Worm (Caenorhabditis elegans) whole organism, early embryonic: Measurements from ENCODE around the gene ttr-15.

ENCODE experiments used
- B0310.2 ChIP-seq: sonication (generic microtip); optimal IDR thresholded peaks from 2 replicates; lab custom pipeline; 2016; ENCODE audit warnings: mild to moderate bottlenecking, missing genetic modification characterization, missing compliant biosample characterization
- F13C5.2 ChIP-seq: sonication (generic microtip); optimal IDR thresholded peaks from 2 replicates; lab custom pipeline; 2017; ENCODE audit warnings: mild to moderate bottlenecking, missing genetic modification characterization, inconsistent platforms, missing compliant biosample characterization
- aly-1 ChIP-seq: sonication (generic microtip); optimal IDR thresholded peaks from 2 replicates; lab custom pipeline; 2016; ENCODE audit warnings: missing genetic modification characterization, missing compliant biosample characterization
- ama-1 ChIP-seq: fragments of 150-350 bp; optimal IDR thresholded peaks from 2 replicates; lab custom pipeline; 2014
- ceh-13 ChIP-seq: fragments of 200-800 bp; sonication (Bioruptor generic); optimal IDR thresholded peaks from 2 replicates; lab custom pipeline; 2018; ENCODE audit warnings: mild to moderate bottlenecking, missing genetic modification characterization, missing compliant biosample characterization
- ceh-36 ChIP-seq: sonication (generic microtip); optimal IDR thresholded peaks from 2 replicates; lab custom pipeline; 2016; ENCODE audit warnings: missing genetic modification characterization, inconsistent platforms, missing compliant biosample characterization
- ets-7 ChIP-seq: sonication (generic microtip); optimal IDR thresholded peaks from 2 replicates; lab custom pipeline; 2016; ENCODE audit warnings: missing genotype, missing genetic modification characterization, missing compliant biosample characterization
- flt-1 ChIP-seq: fragments of 200-800 bp; sonication (Bioruptor generic); IDR thresholded peaks from 2 replicates; pipeline ENCODE4 v1.3.6; 2022; ENCODE audit warnings: missing genetic modification characterization, missing compliant biosample characterization
- hmbx-1 ChIP-seq: sonication (generic microtip); optimal IDR thresholded peaks from 2 replicates; lab custom pipeline; 2016; ENCODE audit warnings: mild to moderate bottlenecking, missing genetic modification characterization, missing compliant biosample characterization
- hmg-4 ChIP-seq: fragments of 200-800 bp; sonication (Bioruptor generic); optimal IDR thresholded peaks from 2 replicates; lab custom pipeline; 2018; ENCODE audit warnings: mild to moderate bottlenecking, missing genetic modification characterization, missing compliant biosample characterization
- hnd-1 ChIP-seq: sonication (generic microtip); optimal IDR thresholded peaks from 2 replicates; lab custom pipeline; 2016; ENCODE audit warnings: missing genetic modification characterization, missing compliant biosample characterization
- pes-1 ChIP-seq: fragments of 200-800 bp; sonication (Bioruptor generic); IDR thresholded peaks from 2 replicates; pipeline ENCODE4 v1.3.6; 2022; ENCODE audit warnings: missing genetic modification reagents, missing genetic modification characterization, missing compliant biosample characterization
- scrt-1 ChIP-seq: fragments of 200-800 bp; sonication (Bioruptor generic); IDR thresholded peaks from 2 replicates; pipeline ENCODE4 v1.3.6; 2022; ENCODE audit warnings: missing genetic modification characterization, missing compliant biosample characterization
- sea-1 ChIP-seq: fragments of 200-800 bp; sonication (Bioruptor generic); conservative IDR thresholded peaks from 2 replicates; pipeline ENCODE4 v1.3.6; 2022; ENCODE audit warnings: missing genetic modification characterization, missing compliant biosample characterization
- tbx-11 ChIP-seq: fragments of 200-800 bp; sonication (Bioruptor generic); IDR thresholded peaks from 2 replicates; pipeline ENCODE4 v1.3.6; 2022; ENCODE audit warnings: missing genetic modification characterization, missing compliant biosample characterization
- tbx-37 ChIP-seq: fragments of 200-800 bp; sonication (Bioruptor generic); conservative IDR thresholded peaks from 2 replicates; pipeline ENCODE4 v1.3.6; 2022; ENCODE audit warnings: missing genetic modification reagents, missing genetic modification characterization, missing compliant biosample characterization
- tra-4 ChIP-seq: sonication (generic microtip); optimal IDR thresholded peaks from 2 replicates; lab custom pipeline; 2017; ENCODE audit warnings: missing genetic modification characterization, missing compliant biosample characterization

Gene ttr-15

DNA sequence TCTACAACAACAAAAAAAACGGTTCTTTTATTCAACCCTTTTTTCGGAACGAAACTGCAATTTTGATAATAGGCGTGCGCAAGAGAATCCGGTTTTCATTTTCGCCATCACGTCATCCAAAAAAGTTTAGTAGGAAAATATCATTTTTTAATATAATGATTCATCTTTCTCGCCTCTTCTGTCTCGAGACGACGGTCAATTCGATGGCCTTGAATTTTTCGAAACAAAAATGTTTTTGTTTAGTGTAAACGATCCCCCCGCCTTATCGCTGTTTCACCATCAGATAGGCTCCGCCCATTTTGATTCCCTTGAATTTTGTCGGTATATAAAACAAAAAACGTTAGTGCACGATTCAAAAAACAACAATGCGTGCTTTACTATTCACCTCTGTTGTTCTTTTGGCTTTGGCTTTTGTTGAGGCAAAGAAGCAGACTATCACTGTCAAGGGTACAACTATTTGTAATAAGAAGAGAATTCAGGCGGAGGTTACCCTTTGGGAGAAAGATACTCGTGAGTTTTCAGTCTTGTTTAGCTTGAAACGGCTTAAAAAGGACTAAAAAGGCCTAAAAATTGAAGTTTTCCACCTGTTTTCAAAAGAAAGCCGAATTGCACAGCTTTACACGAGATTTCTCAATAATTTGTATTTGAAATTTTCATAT, at the start of gene ttr-15:
Gene ttr-15 (plus strand): TSS at position 340 of the 659 bp plus-strand sequence.
- no peak for TF ChIP-seq aly-1 (tag; lab: Kevin White, UChicago)
- TF ChIP-seq ets-7 (tag; lab: Kevin White, UChicago): no peak
- no peak for TF ChIP-seq tra-4 (tag; lab: Kevin White, UChicago)
- no peak for TF ChIP-seq flt-1 (GFP tag; lab: Robert Waterston, UW)
- TF ChIP-seq sea-1 (GFP tag; lab: Robert Waterston, UW): no peak

DNA sequence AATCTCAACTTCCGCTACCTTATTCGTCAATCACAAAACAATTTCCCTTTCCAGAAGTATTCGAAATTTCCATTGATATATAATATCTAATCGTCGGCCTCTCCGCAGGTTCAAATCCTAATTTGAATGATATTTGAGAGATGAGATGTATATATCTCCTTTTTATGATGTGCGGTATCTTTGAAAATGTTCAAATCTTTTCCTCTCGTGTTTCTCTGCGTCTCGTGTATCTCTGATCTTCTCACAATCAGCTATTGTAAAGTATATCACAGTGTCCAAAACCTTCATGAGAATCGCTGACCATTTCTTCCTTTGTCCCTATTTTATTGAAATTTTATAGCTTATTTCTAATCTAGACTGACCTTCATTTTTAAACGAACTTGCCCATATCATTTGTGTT, 47.9 kb upstream of the ttr-15 start:
- TF ChIP-seq B0310.2 (tag; lab: Kevin White, UChicago): no peak

DNA sequence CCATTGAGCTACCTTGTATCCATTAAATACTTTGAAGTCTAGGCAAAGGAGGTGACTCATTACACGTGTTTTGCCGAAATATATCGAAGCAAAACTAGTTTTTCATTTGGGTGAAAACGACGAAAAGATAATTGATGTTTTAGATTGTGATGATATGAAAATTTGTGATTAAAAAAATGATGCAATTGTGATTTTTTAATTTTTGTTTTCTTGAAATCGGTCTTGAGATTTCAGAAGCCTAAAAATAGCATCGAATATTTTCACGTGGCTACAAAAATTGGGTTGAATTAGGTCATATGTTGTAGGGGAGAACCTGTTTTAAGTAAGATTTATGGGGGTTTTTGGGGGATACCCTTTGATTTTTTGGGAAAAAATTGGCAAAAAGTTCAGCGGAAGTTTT, 47.1 kb upstream of the ttr-15 start:
- TF ChIP-seq ceh-13 (GFP tag; lab: Kevin White, UChicago) (no peak), hmbx-1 (tag; lab: Kevin White, UChicago) (no peak), B0310.2 (tag; lab: Kevin White, UChicago) (no peak), hnd-1 (tag; lab: Kevin White, UChicago) (no peak), ama-1 (lab: Kevin White, UChicago) (no peak), ets-7 (tag; lab: Kevin White, UChicago) (no peak), scrt-1 (no peak), F13C5.2 (tag; lab: Kevin White, UChicago) (no peak), sea-1 (GFP tag; lab: Robert Waterston, UW) (no peak), tra-4 (tag; lab: Kevin White, UChicago) (no peak), aly-1 (tag; lab: Kevin White, UChicago) (no peak), tbx-11 (GFP tag; lab: Robert Waterston, UW) (no peak)

DNA sequence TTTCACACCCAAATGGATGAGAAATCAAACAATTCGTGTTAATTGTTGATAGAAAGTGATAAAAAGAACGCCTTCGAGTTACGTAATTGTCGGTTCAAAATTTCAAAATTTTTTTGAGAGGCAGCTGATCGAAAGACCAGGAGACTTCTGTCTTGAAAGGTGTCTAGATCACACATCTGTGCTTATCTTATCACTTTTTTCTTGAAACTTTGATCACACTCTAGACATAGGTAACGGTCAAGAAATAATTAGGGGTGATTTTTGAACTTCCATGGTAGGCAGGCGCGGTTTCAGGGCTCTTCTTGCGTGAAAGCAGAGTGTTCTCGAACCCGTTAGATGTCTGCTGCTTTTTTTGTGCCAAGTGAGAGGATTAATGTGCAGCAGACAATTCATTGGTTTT, 44.3 kb upstream of the ttr-15 start:
- TF ChIP-seq tra-4 (tag; lab: Kevin White, UChicago) (no peak), scrt-1 (no peak), hmbx-1 (tag; lab: Kevin White, UChicago) (no peak), aly-1 (tag; lab: Kevin White, UChicago) (no peak), pes-1 (GFP tag; lab: Robert Waterston, UW) (no peak)

DNA sequence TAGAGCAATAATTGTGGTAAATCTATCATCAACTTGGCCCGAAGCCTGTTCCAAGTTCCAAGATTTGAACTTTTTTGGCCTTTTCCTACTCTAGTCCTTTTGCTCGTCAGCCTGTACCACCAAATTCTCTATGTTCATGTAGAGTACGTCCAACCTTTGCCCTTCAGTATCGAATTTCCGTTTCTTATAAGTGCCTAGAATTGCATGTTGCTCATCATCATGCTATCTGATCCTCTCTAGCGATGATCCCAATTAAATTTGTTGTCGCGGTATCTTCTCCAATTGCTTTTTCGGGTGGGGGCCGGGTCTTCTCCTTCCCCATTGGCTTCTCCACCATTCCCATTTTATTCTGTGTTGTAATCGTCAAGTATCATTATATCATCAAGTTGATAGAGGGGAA, 43.7 kb upstream of the ttr-15 start:
- TF ChIP-seq pes-1 (GFP tag; lab: Robert Waterston, UW) (no peak), B0310.2 (tag; lab: Kevin White, UChicago) (no peak), aly-1 (tag; lab: Kevin White, UChicago) (no peak)

DNA sequence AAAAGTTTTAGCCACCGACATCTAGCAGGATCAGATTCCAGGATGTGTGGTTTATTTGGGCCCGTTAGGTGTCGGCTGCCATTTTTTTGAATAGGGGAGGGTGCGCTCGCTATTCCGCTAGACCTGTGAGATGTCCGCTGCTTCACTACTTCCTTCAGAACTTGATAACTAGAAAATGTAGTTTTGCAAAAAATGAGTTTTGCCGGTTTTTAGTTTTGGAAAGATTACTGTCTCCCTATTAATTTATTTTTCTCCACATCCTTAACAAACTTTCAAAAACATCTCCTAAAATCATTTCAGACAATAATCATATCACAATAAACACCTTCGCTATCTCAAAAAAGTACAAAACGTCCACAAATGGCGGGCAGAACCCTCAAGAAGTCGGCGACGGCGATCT, 42.8 kb upstream of the ttr-15 start, which contains the start of gene vglu-2:
Gene vglu-2 (plus strand): TSS at position 301 of the 400 bp plus-strand sequence.
- TF ChIP-seq ets-7 (tag; lab: Kevin White, UChicago) (no peak), B0310.2 (tag; lab: Kevin White, UChicago) (no peak), ceh-13 (GFP tag; lab: Kevin White, UChicago) (no peak), hmg-4 (GFP tag; lab: Kevin White, UChicago) (no peak), aly-1 (tag; lab: Kevin White, UChicago) (no peak), F13C5.2 (tag; lab: Kevin White, UChicago) (no peak)

DNA sequence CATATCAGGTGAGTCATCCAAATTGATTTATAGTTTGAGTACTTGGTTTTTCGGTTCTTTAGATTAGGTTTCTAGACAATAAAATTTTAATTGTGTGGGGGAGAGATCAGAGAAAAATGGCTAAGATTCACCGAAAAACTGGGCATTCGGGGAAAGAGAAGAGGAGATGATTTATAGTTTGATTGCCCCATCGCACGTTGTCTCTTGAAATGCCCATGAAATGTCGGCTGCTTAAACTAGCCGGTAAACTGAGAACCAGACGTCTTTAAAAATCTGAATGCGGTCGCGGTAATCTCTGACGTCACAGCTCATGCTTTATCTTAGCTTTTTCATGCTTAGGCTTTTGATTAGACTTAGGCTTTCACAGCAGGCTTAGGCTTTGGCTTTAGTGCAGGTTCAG, 40.7 kb upstream of the ttr-15 start:
- TF ChIP-seq tbx-37 (GFP tag; lab: Robert Waterston, UW) (no peak), flt-1 (GFP tag; lab: Robert Waterston, UW) (no peak), sea-1 (GFP tag; lab: Robert Waterston, UW) (no peak), scrt-1 (no peak), hmbx-1 (tag; lab: Kevin White, UChicago) (no peak), tra-4 (tag; lab: Kevin White, UChicago) (no peak), ama-1 (lab: Kevin White, UChicago) (no peak), tbx-11 (GFP tag; lab: Robert Waterston, UW) (no peak), aly-1 (tag; lab: Kevin White, UChicago) (no peak), ets-7 (tag; lab: Kevin White, UChicago) (no peak), hnd-1 (tag; lab: Kevin White, UChicago) (no peak), ceh-36 (no peak), pes-1 (GFP tag; lab: Robert Waterston, UW) (no peak), F13C5.2 (tag; lab: Kevin White, UChicago) (no peak), ceh-13 (GFP tag; lab: Kevin White, UChicago) (no peak), B0310.2 (tag; lab: Kevin White, UChicago) (no peak), hmg-4 (GFP tag; lab: Kevin White, UChicago) (no peak)

- TF ChIP-seq ceh-36: no peak
- TF ChIP-seq ceh-13 (GFP tag; lab: Kevin White, UChicago): no peak
- TF ChIP-seq hmg-4 (GFP tag; lab: Kevin White, UChicago): no peak
- TF ChIP-seq ama-1 (lab: Kevin White, UChicago): no peak
- no peak for TF ChIP-seq sea-1 (GFP tag; lab: Robert Waterston, UW)
- no peak for TF ChIP-seq flt-1 (GFP tag; lab: Robert Waterston, UW)
- no peak for TF ChIP-seq aly-1 (tag; lab: Kevin White, UChicago)
- no peak for TF ChIP-seq tbx-11 (GFP tag; lab: Robert Waterston, UW)
- TF ChIP-seq F13C5.2 (tag; lab: Kevin White, UChicago): no peak
- no peak for TF ChIP-seq pes-1 (GFP tag; lab: Robert Waterston, UW)
- TF ChIP-seq hmbx-1 (tag; lab: Kevin White, UChicago): no peak
- no peak for TF ChIP-seq tbx-37 (GFP tag; lab: Robert Waterston, UW)
- TF ChIP-seq B0310.2 (tag; lab: Kevin White, UChicago): no peak
- no peak for TF ChIP-seq tra-4 (tag; lab: Kevin White, UChicago)
- TF ChIP-seq ets-7 (tag; lab: Kevin White, UChicago): no peak
- no peak for TF ChIP-seq scrt-1
- TF ChIP-seq hnd-1 (tag; lab: Kevin White, UChicago): no peak
Observed at ce11 chrIII:10300078-10300477, 37.6 kb upstream of the ttr-15 start, which contains the start of gene vglu-3. vglu-3 (plus strand) TSS chrIII:10300378.
